Worm (Caenorhabditis elegans): ENCODE measurements around the gene phg-1.

Gene phg-1

ce11 chrII:10132818-10133217 lies 4.6 kb upstream of the phg-1 start:
- TF ChIP-seq mab-5 (tag; optimal IDR thresholded peaks at IDR 0.05) (no peak), nhr-129 (tag; optimal IDR thresholded peaks at IDR 0.05) (no peak), lin-39 (tag; optimal IDR thresholded peaks at IDR 0.05) (no peak), aly-2 (tag; optimal IDR thresholded peaks at IDR 0.05) (no peak), sma-9 (GFP tag; optimal IDR thresholded peaks at IDR 0.05) (no peak), sma-9 (tag; optimal IDR thresholded peaks at IDR 0.05) (no peak), lsy-2 (tag; optimal IDR thresholded peaks at IDR 0.05) (no peak), mbf-1 (tag; optimal IDR thresholded peaks at IDR 0.05) (no peak), lin-11 (tag; optimal IDR thresholded peaks at IDR 0.05) (no peak), gmeb-1 (tag; optimal IDR thresholded peaks at IDR 0.05) (no peak), Y55F3AM.14 (GFP tag; optimal IDR thresholded peaks at IDR 0.05) (no peak), R02D3.7 (tag; optimal IDR thresholded peaks at IDR 0.05) (no peak), zag-1 (tag; optimal IDR thresholded peaks at IDR 0.05) (no peak), unc-39 (tag; optimal IDR thresholded peaks at IDR 0.05) (no peak), ama-1 (optimal IDR thresholded peaks at IDR 0.05) (no peak), nhr-23 (tag; optimal IDR thresholded peaks at IDR 0.05) (no peak), nhr-11 (tag; optimal IDR thresholded peaks at IDR 0.05) (no peak), elt-3 (tag; optimal IDR thresholded peaks at IDR 0.05) (no peak), fos-1 (tag; optimal IDR thresholded peaks at IDR 0.05) (no peak), nhr-12 (tag; optimal IDR thresholded peaks at IDR 0.05) (no peak), F13H6.1 (tag; optimal IDR thresholded peaks at IDR 0.05) (no peak)

DNA sequence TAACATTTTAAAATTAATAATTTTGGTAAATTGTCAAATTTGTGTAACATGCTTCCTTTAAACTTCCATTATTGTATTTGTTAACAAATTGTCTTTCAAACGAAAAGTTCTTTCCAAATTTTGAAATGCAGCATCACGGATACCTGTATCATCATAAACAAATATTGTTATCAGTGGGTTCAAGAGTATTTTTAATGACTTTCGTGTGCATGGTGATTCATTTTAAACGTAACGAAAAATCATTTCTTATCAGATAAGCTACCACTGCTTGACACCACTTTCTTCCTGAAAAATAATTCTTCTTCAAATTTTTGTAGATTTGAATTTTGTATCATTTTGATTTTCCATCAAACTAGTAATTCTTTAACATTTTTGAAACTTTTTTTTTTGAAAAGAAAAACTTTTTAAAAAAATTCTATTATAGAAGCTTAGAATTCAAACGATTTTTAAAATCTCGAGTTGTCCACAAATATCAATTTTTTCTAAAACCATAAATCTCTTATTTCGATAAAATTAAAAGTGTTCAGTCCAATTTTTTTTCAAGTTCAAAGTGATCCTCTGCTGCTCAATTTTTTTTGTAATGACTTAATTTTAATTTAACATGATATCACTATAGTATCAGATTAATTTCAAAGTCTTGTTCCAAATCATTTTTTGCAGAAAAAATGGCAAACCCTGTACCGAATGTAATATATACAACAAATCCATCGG lies 3.0 kb upstream of the phg-1 start, which contains the start of gene F27E5.9:
Gene F27E5.9, plus strand, starts transcription at position 661 of the 711 bp plus-strand sequence.
- peak; percentile 100 for TF ChIP-seq fos-1 (tag; optimal IDR thresholded peaks at IDR 0.05)
- no peak for TF ChIP-seq ztf-1 (GFP tag; conservative IDR thresholded peaks at IDR 0.05)
- TF ChIP-seq gmeb-1 (tag; optimal IDR thresholded peaks at IDR 0.05) = peak; percentile 38
- TF ChIP-seq sma-9 (GFP tag; optimal IDR thresholded peaks at IDR 0.05) = peak; percentile 56
- TF ChIP-seq sma-9 (tag; optimal IDR thresholded peaks at IDR 0.05) = no peak
- TF ChIP-seq crh-2 (tag; optimal IDR thresholded peaks at IDR 0.05) = peak; percentile 12
- no peak for TF ChIP-seq alr-1 (tag; optimal IDR thresholded peaks at IDR 0.05)
- TF ChIP-seq C34F6.9 (tag; optimal IDR thresholded peaks at IDR 0.05) = no peak

ce11 chrII:10136771-10137170 lies 687 bp upstream of the phg-1 start:
- no peak for TF ChIP-seq crh-2 (tag; optimal IDR thresholded peaks at IDR 0.05)
- no peak for TF ChIP-seq peb-1 (tag; optimal IDR thresholded peaks at IDR 0.05)
- no peak for TF ChIP-seq ZK546.5 (tag; optimal IDR thresholded peaks at IDR 0.05)
- TF ChIP-seq gmeb-1 (tag; optimal IDR thresholded peaks at IDR 0.05) = no peak
- no peak for TF ChIP-seq lin-11 (tag; optimal IDR thresholded peaks at IDR 0.05)
- TF ChIP-seq snpc-4 (tag; optimal IDR thresholded peaks at IDR 0.05) = no peak
- TF ChIP-seq fos-1 (tag; optimal IDR thresholded peaks at IDR 0.05) = no peak

DNA sequence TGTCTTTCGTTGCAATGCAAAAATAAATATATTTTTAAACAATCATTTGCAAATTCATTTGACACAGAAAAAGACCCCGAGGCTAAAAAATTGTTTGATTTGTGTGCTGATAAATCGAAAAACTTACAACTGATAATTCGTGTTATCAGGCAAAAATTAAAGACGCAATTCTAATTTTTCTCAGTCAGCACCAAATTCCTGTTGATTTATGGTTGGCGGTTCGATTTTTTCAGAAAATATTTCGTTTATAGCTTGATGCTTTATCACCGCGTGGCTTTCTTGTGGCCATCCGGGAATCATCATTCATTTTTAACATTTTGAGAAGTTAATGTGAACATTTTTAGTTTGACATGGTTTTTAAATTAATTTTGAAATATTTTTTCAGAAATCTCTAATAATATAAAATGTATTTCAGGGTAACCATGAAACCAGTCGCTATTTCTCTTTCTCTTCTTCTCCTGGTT lies 1.8 kb downstream of the phg-1 start, which contains the start of gene asah-2:
Gene asah-2, plus strand, starts transcription at position 414 of the 464 bp plus-strand sequence.
- TF ChIP-seq sma-9 (GFP tag; optimal IDR thresholded peaks at IDR 0.05) (peak; percentile 25), sma-9 (tag; optimal IDR thresholded peaks at IDR 0.05) (no peak), fos-1 (tag; optimal IDR thresholded peaks at IDR 0.05) (peak; percentile 88), ztf-4 (tag; optimal IDR thresholded peaks at IDR 0.05) (no peak), mbf-1 (tag; optimal IDR thresholded peaks at IDR 0.05) (no peak)

ce11 chrII:10144092-10144491 lies 6.6 kb downstream of the phg-1 start, which contains the start of gene F27E5.3:
Gene F27E5.3 (minus strand): TSS chrII:10144192.
- TF ChIP-seq nhr-6 (tag; optimal IDR thresholded peaks at IDR 0.05) (no peak), ztf-4 (tag; optimal IDR thresholded peaks at IDR 0.05) (no peak), nhr-23 (tag; optimal IDR thresholded peaks at IDR 0.05) (no peak)

DNA sequence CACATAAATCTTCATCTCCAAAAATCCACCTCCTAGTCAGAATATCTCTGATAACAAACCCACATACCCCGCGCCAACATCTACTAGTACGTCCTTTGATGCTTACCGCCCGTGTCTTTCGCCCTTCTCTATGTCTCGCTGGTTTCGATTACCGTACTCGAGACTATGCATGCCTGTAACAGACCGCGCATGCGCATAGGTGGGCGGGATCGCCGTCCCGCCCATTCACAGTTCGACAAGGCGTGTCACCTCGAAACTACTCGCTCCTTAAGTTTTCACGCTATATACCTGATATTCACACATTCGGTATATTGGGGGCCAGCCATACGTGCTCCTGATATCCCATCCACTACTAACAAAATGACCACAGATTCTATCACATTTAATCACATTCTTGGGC lies 9.0 kb downstream of the phg-1 start, which contains the start of gene pax-3:
Gene pax-3, plus strand, starts transcription at position 83 of the 400 bp plus-strand sequence.
- TF ChIP-seq nhr-6 (tag; optimal IDR thresholded peaks at IDR 0.05) = no peak
- TF ChIP-seq lsy-2 (tag; optimal IDR thresholded peaks at IDR 0.05) = no peak
- TF ChIP-seq R02D3.7 (tag; optimal IDR thresholded peaks at IDR 0.05) = no peak
- no peak for TF ChIP-seq elt-3 (tag; optimal IDR thresholded peaks at IDR 0.05)
- TF ChIP-seq unc-55 (GFP tag; optimal IDR thresholded peaks at IDR 0.05) = no peak
- no peak for TF ChIP-seq ztf-11 (tag; optimal IDR thresholded peaks at IDR 0.05)
- TF ChIP-seq egl-27 (tag; optimal IDR thresholded peaks at IDR 0.05) = no peak
- no peak for TF ChIP-seq nhr-12 (tag; optimal IDR thresholded peaks at IDR 0.05)
- no peak for TF ChIP-seq nhr-23 (tag; optimal IDR thresholded peaks at IDR 0.05)

Data from whole organism, L2 larva.